Fruit fly (Drosophila melanogaster): Measurements from ENCODE around the gene CG31204.

DNA sequence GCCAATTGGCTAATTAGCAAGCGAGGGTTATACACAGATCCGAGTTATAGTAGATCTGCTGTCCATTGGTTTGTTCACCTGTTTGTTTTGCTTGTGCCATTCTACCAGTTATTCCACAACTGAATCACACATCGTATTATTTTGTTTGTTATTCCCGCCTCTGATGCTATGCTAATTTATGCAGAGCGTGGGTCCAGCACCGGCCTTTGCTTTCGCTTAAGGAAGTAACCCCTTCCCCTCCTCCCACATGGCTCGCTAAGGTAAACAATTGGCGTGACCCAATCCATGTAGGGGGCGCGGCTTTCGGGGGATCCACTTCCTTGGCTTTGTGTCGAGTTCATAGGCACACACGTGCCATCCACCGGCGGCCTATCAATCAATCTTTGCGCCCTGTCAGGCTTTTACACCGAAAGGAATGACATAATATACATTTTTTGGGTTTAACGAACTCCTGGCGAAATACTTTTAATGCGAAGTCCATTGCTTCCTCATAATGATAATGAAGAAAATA is 7.5 kb downstream of the CG31204 start:
- no peak for TF ChIP-seq Hr78 (GFP tag; optimal IDR thresholded peaks at IDR 0.05)
- no peak for TF ChIP-seq dmrt93B (GFP tag; optimal IDR thresholded peaks at IDR 0.05)
- no peak for TF ChIP-seq lola (GFP tag; optimal IDR thresholded peaks at IDR 0.05)
- no peak for TF ChIP-seq N (GFP tag; optimal IDR thresholded peaks at IDR 0.05)
- no peak for TF ChIP-seq fru (GFP tag; optimal IDR thresholded peaks at IDR 0.05)
- TF ChIP-seq sv (GFP tag; optimal IDR thresholded peaks at IDR 0.05) = no peak
- no peak for TF ChIP-seq br (GFP tag; optimal IDR thresholded peaks at IDR 0.05)
- TF ChIP-seq dl (GFP tag; optimal IDR thresholded peaks at IDR 0.05; ENCODE audit: insufficient read depth in 1 of 2, partially characterized antibody in 2 of 2) = no peak
- no peak for TF ChIP-seq Vsx2 (GFP tag; optimal IDR thresholded peaks at IDR 0.05; ENCODE audit: partially characterized antibody)
- TF ChIP-seq pan (optimal IDR thresholded peaks at IDR 0.05) = no peak
- no peak for TF ChIP-seq Mio (GFP tag; optimal IDR thresholded peaks at IDR 0.05)
